Fruit fly (Drosophila melanogaster) whole organism: ENCODE data around the gene CG42822.

Experiments
- Dll ChIP-seq: fragments of >200 bp; optimal IDR thresholded peaks from 2 replicates; lab custom pipeline; 2017
- usp ChIP-seq: fragments of >200 bp; optimal IDR thresholded peaks from 2 replicates; lab custom pipeline; 2017; ENCODE audit warnings: missing biosample characterization, missing genetic modification characterization, mixed read lengths

DNA sequence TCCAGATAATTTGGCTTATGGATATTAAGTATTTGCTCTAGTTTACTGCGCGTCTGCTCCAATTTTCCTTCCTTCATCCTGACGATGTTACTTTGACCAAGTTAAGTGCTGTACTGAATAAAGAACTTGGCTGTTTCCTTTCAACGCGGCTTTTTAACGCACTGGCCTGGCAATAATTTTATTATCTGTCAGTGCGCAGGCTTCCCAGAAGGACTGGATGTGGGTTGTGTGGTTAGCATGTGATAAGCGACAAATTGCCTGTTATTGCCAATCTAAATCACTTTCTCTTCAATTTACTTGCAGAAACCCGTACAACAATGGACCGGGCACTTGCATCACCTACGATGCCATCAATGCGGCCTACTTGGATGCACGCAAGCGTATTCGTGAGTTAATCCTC is 26.9 kb downstream of the CG42822 start, which contains the start of gene CG14331:
- TF ChIP-seq Dll = no peak
- TF ChIP-seq usp (GFP tag; lab: Kevin White, UChicago) = no peak
